Worm (Caenorhabditis elegans) whole organism, L4 larva: ENCODE measurements around the gene cng-1.
A peak's percentile ranks its signal among the peaks of the same experiment; 100 is the strongest.

ENCODE experiments used
- D1046.2 ChIP-seq: fragments of 200-800 bp; sonication (Bioruptor generic); IDR thresholded peaks from 2 replicates; pipeline ENCODE4 v1.3.6; 2022; ENCODE audit warnings: missing genetic modification characterization, missing compliant biosample characterization
- F49E8.2 ChIP-seq: sonication (generic microtip); optimal IDR thresholded peaks from 2 replicates; lab custom pipeline; 2016; ENCODE audit warnings: missing compliant biosample characterization, mild to moderate bottlenecking, missing genetic modification characterization, borderline replicate concordance
- Y105C5A.15 ChIP-seq: fragments of 200-800 bp; sonication (Bioruptor generic); IDR thresholded peaks from 2 replicates; pipeline ENCODE4 v1.3.6; 2022; ENCODE audit warnings: missing genetic modification characterization, missing compliant biosample characterization
- Y48G9A.11 ChIP-seq: fragments of 200-800 bp; sonication (Bioruptor generic); IDR thresholded peaks from 2 replicates; pipeline ENCODE4 v1.3.6; 2022; ENCODE audit warnings: missing genetic modification reagents, missing genetic modification characterization, missing compliant biosample characterization
- Y5F2A.4 ChIP-seq: fragments of 200-800 bp; sonication (Bioruptor generic); optimal IDR thresholded peaks from 2 replicates; lab custom pipeline; 2018; ENCODE audit warnings: mild to moderate bottlenecking, missing genetic modification characterization, missing compliant biosample characterization
- Y75B8A.6 ChIP-seq: fragments of 200-800 bp; sonication (Bioruptor generic); IDR thresholded peaks from 2 replicates; pipeline ENCODE4 v1.3.6; 2022; ENCODE audit warnings: missing genetic modification reagents, missing genetic modification characterization, missing compliant biosample characterization
- ZK337.2 ChIP-seq: fragments of 200-800 bp; sonication (Bioruptor generic); IDR thresholded peaks from 2 replicates; pipeline ENCODE4 v1.3.6; 2022; ENCODE audit warnings: missing genetic modification reagents, missing genetic modification characterization, missing compliant biosample characterization
- ZK546.5 ChIP-seq, 2 experiments: sonication (generic microtip); optimal IDR thresholded peaks; 2 replicates each; lab custom pipeline; 2017; ENCODE audit warnings: missing biosample characterization in 2 of 2, missing genetic modification characterization in 2 of 2
- aha-1 ChIP-seq: fragments of 150-350 bp; peaks from one replicate; lab custom pipeline; 2014; ENCODE audit warnings: missing biosample characterization, missing genetic modification characterization
- ceh-20 ChIP-seq: fragments of 200-800 bp; sonication (Bioruptor generic); IDR thresholded peaks from 2 replicates; pipeline ENCODE4 v1.3.6; 2022; ENCODE audit warnings: missing genetic modification reagents, missing genetic modification characterization, missing compliant biosample characterization
- ceh-44 ChIP-seq: fragments of 200-800 bp; sonication (Bioruptor generic); IDR thresholded peaks from 2 replicates; pipeline ENCODE4 v1.3.6; 2022; ENCODE audit warnings: missing genetic modification reagents, missing genetic modification characterization, missing compliant biosample characterization
- ceh-62 ChIP-seq: sonication (generic microtip); optimal IDR thresholded peaks from 2 replicates; lab custom pipeline; 2017; ENCODE audit warnings: missing biosample characterization, missing genetic modification characterization
- cey-2 ChIP-seq: sonication (generic microtip); optimal IDR thresholded peaks from 3 replicates; lab custom pipeline; 2017; ENCODE audit warnings: missing genetic modification characterization, mild to moderate bottlenecking, missing compliant biosample characterization, antibody characterized with exemption, borderline replicate concordance; ENCODE audit not compliant: insufficient read depth
- daf-16 ChIP-seq, 3 experiments: sonication (generic microtip); optimal IDR thresholded peaks; 2 replicates each; lab custom pipeline; 2016 to 2017; ENCODE audit warnings: missing genetic modification characterization in 3 of 3, missing genetic modification reagents in 3 of 3, mild to moderate bottlenecking in 2 of 3, missing compliant biosample characterization in 2 of 3, missing biosample characterization in 1 of 3, moderate library complexity in 1 of 3
- daf-19 ChIP-seq: fragments of 200-800 bp; sonication (Bioruptor generic); conservative IDR thresholded peaks from 2 replicates; pipeline ENCODE4 v1.3.6; 2022; ENCODE audit warnings: missing genetic modification characterization, missing compliant biosample characterization
- dmd-6 ChIP-seq: fragments of 200-800 bp; sonication (Bioruptor generic); IDR thresholded peaks from 2 replicates; pipeline ENCODE4 v1.3.6; 2022; ENCODE audit warnings: missing genetic modification reagents, missing genetic modification characterization, missing compliant biosample characterization
- dmd-8 ChIP-seq: fragments of 200-800 bp; sonication (Bioruptor generic); IDR thresholded peaks from 2 replicates; pipeline ENCODE4 v1.3.6; 2022; ENCODE audit warnings: missing genetic modification characterization, missing compliant biosample characterization
- dve-1 ChIP-seq: sonication (generic microtip); optimal IDR thresholded peaks from 2 replicates; lab custom pipeline; 2017; ENCODE audit warnings: antibody characterized with exemption, mild to moderate bottlenecking, missing genetic modification characterization, missing compliant biosample characterization; ENCODE audit not compliant: insufficient read depth
- egl-43 ChIP-seq: fragments of 200-800 bp; sonication (Bioruptor generic); IDR thresholded peaks from 2 replicates; pipeline ENCODE4 v1.3.6; 2022; ENCODE audit warnings: missing genetic modification reagents, missing genetic modification characterization, missing compliant biosample characterization
- hlh-11 ChIP-seq: fragments of 200-800 bp; sonication (Bioruptor generic); optimal IDR thresholded peaks from 2 replicates; lab custom pipeline; 2018; ENCODE audit warnings: mild to moderate bottlenecking, missing genetic modification characterization, missing compliant biosample characterization
- hlh-30 ChIP-seq: sonication (generic microtip); optimal IDR thresholded peaks from 2 replicates; lab custom pipeline; 2017; ENCODE audit warnings: antibody characterized with exemption, mild to moderate bottlenecking, missing genetic modification characterization, missing compliant biosample characterization; ENCODE audit not compliant: insufficient read depth
- hmg-1.1 ChIP-seq: fragments of 200-800 bp; sonication (Bioruptor generic); IDR thresholded peaks from 2 replicates; pipeline ENCODE4 v1.3.6; 2022; ENCODE audit warnings: missing genetic modification reagents, missing genetic modification characterization, missing compliant biosample characterization
- jun-1 ChIP-seq: fragments of 150-350 bp; optimal IDR thresholded peaks from 2 replicates; lab custom pipeline; 2014; ENCODE audit warnings: missing biosample characterization, missing genetic modification reagents, missing genetic modification characterization
- lin-1 ChIP-seq: fragments of 200-800 bp; sonication (Bioruptor generic); IDR thresholded peaks from 2 replicates; pipeline ENCODE4 v1.3.6; 2022; ENCODE audit warnings: missing genetic modification reagents, missing genetic modification characterization, missing compliant biosample characterization
- lin-13 ChIP-seq: fragments of 150-350 bp; optimal IDR thresholded peaks from 2 replicates; lab custom pipeline; 2014; ENCODE audit warnings: missing biosample characterization, missing genetic modification reagents, missing genetic modification characterization
- madf-5 ChIP-seq, 2 experiments: fragments of 200-800 bp; sonication (Bioruptor generic); IDR thresholded peaks; 2 replicates each; pipeline ENCODE4 v1.3.6; 2022; ENCODE audit warnings: missing compliant biosample characterization in 2 of 2, missing genetic modification characterization in 2 of 2
- mdl-1 ChIP-seq, 2 experiments: fragments of 150-350 bp in 1 of 2; sonication (generic microtip) in 1 of 2; optimal IDR thresholded peaks; 2 replicates each; lab custom pipeline; 2014 to 2017; ENCODE audit warnings: missing biosample characterization in 2 of 2, missing genetic modification characterization in 2 of 2
- mdt-29 ChIP-seq: fragments of 200-800 bp; sonication (Bioruptor generic); IDR thresholded peaks from 2 replicates; pipeline ENCODE4 v1.3.6; 2022; ENCODE audit warnings: missing genetic modification reagents, missing genetic modification characterization, missing compliant biosample characterization
- mes-2 ChIP-seq: sonication (generic microtip); optimal IDR thresholded peaks from 2 replicates; lab custom pipeline; 2016; ENCODE audit warnings: missing genotype, mild to moderate bottlenecking, missing genetic modification characterization, missing compliant biosample characterization; ENCODE audit not compliant: poor library complexity, severe bottlenecking
- mxl-2 ChIP-seq: fragments of 200-800 bp; sonication (Bioruptor generic); conservative IDR thresholded peaks from 2 replicates; pipeline ENCODE4 v1.3.6; 2022; ENCODE audit warnings: missing genetic modification reagents, missing genetic modification characterization, missing compliant biosample characterization
- mxl-3 ChIP-seq: fragments of 200-800 bp; sonication (Bioruptor generic); optimal IDR thresholded peaks from 2 replicates; lab custom pipeline; 2018; ENCODE audit warnings: mild to moderate bottlenecking, missing genetic modification characterization, missing compliant biosample characterization
- nhr-111 ChIP-seq: fragments of 200-800 bp; sonication (Bioruptor generic); optimal IDR thresholded peaks from 2 replicates; lab custom pipeline; 2018; ENCODE audit warnings: mild to moderate bottlenecking, missing genetic modification characterization, missing compliant biosample characterization
- nhr-25 ChIP-seq: sonication (generic microtip); optimal IDR thresholded peaks from 2 replicates; lab custom pipeline; 2017; ENCODE audit warnings: missing genetic modification characterization, mild to moderate bottlenecking, missing compliant biosample characterization, antibody characterized with exemption, moderate library complexity, borderline replicate concordance; ENCODE audit not compliant: insufficient read depth
- pha-4 ChIP-seq, 2 experiments: fragments of 150-350 bp in 1 of 2; fragments of 200-800 bp in 1 of 2; sonication (Bioruptor generic) in 1 of 2; IDR thresholded peaks in 1 of 2; optimal IDR thresholded peaks in 1 of 2; 2 replicates each; pipeline versions ENCODE4 v1.3.6 to Lab custom; 2014 to 2022; ENCODE audit warnings: missing genetic modification characterization in 2 of 2, missing genetic modification reagents in 2 of 2, missing biosample characterization in 1 of 2, missing compliant biosample characterization in 1 of 2
- rbr-2 ChIP-seq: sonication (generic microtip); optimal IDR thresholded peaks from 2 replicates; lab custom pipeline; 2016; ENCODE audit warnings: missing genotype, missing genetic modification characterization, missing compliant biosample characterization
- saeg-2 ChIP-seq: fragments of 200-800 bp; sonication (Bioruptor generic); IDR thresholded peaks from 2 replicates; pipeline ENCODE4 v1.3.6; 2022; ENCODE audit warnings: missing genetic modification reagents, missing genetic modification characterization, missing compliant biosample characterization
- set-16 ChIP-seq: fragments of 200-800 bp; sonication (Bioruptor generic); IDR thresholded peaks from 2 replicates; pipeline ENCODE4 v1.3.6; 2022; ENCODE audit warnings: missing genetic modification reagents, missing genetic modification characterization, missing compliant biosample characterization
- snpc-4 ChIP-seq: fragments of 150-350 bp; optimal IDR thresholded peaks from 2 replicates; lab custom pipeline; 2014; ENCODE audit warnings: missing biosample characterization, missing genetic modification characterization
- spr-1 ChIP-seq: sonication (generic microtip); optimal IDR thresholded peaks from 2 replicates; lab custom pipeline; 2016; ENCODE audit warnings: mild to moderate bottlenecking, missing genetic modification characterization, missing compliant biosample characterization
- tra-1 ChIP-seq: fragments of 200-800 bp; sonication (Bioruptor generic); IDR thresholded peaks from 2 replicates; pipeline ENCODE4 v1.3.6; 2022; ENCODE audit warnings: missing genetic modification reagents, missing genetic modification characterization, missing compliant biosample characterization
- zag-1 ChIP-seq: fragments of 150-350 bp; optimal IDR thresholded peaks from 2 replicates; lab custom pipeline; 2014; ENCODE audit warnings: missing biosample characterization, missing genetic modification characterization
- zip-11 ChIP-seq: fragments of 200-800 bp; sonication (Bioruptor generic); IDR thresholded peaks from 2 replicates; pipeline ENCODE4 v1.3.6; 2022; ENCODE audit warnings: missing genetic modification characterization, missing compliant biosample characterization
- zip-2 ChIP-seq: fragments of 150-350 bp; optimal IDR thresholded peaks from 2 replicates; lab custom pipeline; 2014; ENCODE audit warnings: missing biosample characterization, missing genetic modification characterization

Gene cng-1

ce11 chrV:15001536-15001935 is 29.7 kb downstream of the cng-1 start:
- TF ChIP-seq daf-16 (GFP tag; optimal IDR thresholded peaks at IDR 0.05; lab: Kevin White, UChicago), result no peak
- TF ChIP-seq daf-16 (tag; optimal IDR thresholded peaks at IDR 0.05; lab: Kevin White, UChicago), result no peak
- peak; percentile 99 for TF ChIP-seq aha-1 (tag; lab: Kevin White, UChicago)
- TF ChIP-seq set-16 (GFP tag; lab: Robert Waterston, UW), result peak; percentile 90
- TF ChIP-seq, all 104 proteins: peak for 2

- TF ChIP-seq ZK546.5 (tag; optimal IDR thresholded peaks at IDR 0.05; lab: Kevin White, UChicago) (no peak), daf-16 (GFP tag; optimal IDR thresholded peaks at IDR 0.05; lab: Kevin White, UChicago) (peak in 1 of 2 experiments; percentile 21), daf-16 (tag; optimal IDR thresholded peaks at IDR 0.05; lab: Kevin White, UChicago) (no peak), pha-4 (GFP tag; IDR thresholded peaks at IDR 0.05; lab: Robert Waterston, UW) (peak; percentile 64; the same call in 1 of the 2 replicates), pha-4 (tag; optimal IDR thresholded peaks at IDR 0.05; lab: Kevin White, UChicago) (no peak), egl-43 (GFP tag; lab: Robert Waterston, UW) (peak; percentile 49; the same call in 1 of the 2 replicates), dmd-8 (GFP tag; lab: Robert Waterston, UW) (no peak), daf-19 (GFP tag; lab: Robert Waterston, UW) (peak; percentile 54; the same call in 1 of the 2 replicates), snpc-4 (tag; lab: Kevin White, UChicago) (no peak), ceh-44 (GFP tag; lab: Robert Waterston, UW) (no peak), mdl-1 (tag; optimal IDR thresholded peaks at IDR 0.05; lab: Kevin White, UChicago) (no peak), hlh-30 (tag; lab: Kevin White, UChicago) (no peak), jun-1 (tag; lab: Kevin White, UChicago) (no peak), zag-1 (tag; lab: Kevin White, UChicago) (no peak), hmg-1.1 (GFP tag; lab: Robert Waterston, UW) (no peak), D1046.2 (GFP tag; lab: Robert Waterston, UW) (no peak), ZK337.2 (no peak), saeg-2 (GFP tag; lab: Robert Waterston, UW) (no peak), mxl-2 (GFP tag; lab: Robert Waterston, UW) (no peak), zip-2 (tag; lab: Kevin White, UChicago) (no peak), Y75B8A.6 (GFP tag; lab: Robert Waterston, UW) (no peak), nhr-25 (tag; lab: Kevin White, UChicago) (peak; percentile 32), lin-13 (peak; percentile 38), madf-5 (GFP tag; IDR thresholded peaks at IDR 0.05; lab: Robert Waterston, UW) (0 out of 4 replicates have a peak, but pooled peaks of 1 of the 2 experiments have one; percentile 38), tra-1 (GFP tag; lab: Robert Waterston, UW) (no peak), Y105C5A.15 (GFP tag; lab: Robert Waterston, UW) (peak; percentile 69; the same call in 1 of the 2 replicates), mes-2 (tag; lab: Kevin White, UChicago) (peak; percentile 22), zip-11 (GFP tag; lab: Robert Waterston, UW) (no peak), F49E8.2 (tag; lab: Kevin White, UChicago) (peak; percentile 68), mxl-3 (GFP tag; lab: Kevin White, UChicago) (no peak), nhr-111 (GFP tag; lab: Kevin White, UChicago) (peak; percentile 89), set-16 (GFP tag; lab: Robert Waterston, UW) (peak; percentile 40; the same call in 1 of the 2 replicates), dve-1 (no peak), dmd-6 (GFP tag; lab: Robert Waterston, UW) (no peak), ceh-20 (GFP tag; lab: Robert Waterston, UW) (no peak), hlh-11 (tag; lab: Kevin White, UChicago) (no peak), ceh-62 (no peak), Y48G9A.11 (peak; percentile 58), cey-2 (no peak), mdt-29 (peak; percentile 68; the same call in 1 of the 2 replicates), aha-1 (tag; lab: Kevin White, UChicago) (peak; percentile 90), rbr-2 (tag; lab: Kevin White, UChicago) (no peak), Y5F2A.4 (GFP tag; lab: Kevin White, UChicago) (peak; percentile 47), lin-1 (GFP tag; lab: Robert Waterston, UW) (no peak), spr-1 (tag; lab: Kevin White, UChicago) (no peak)
These were observed 31.1 kb downstream of the cng-1 start, which contains the start of gene rps-16 for ce11 chrV:15000055-15000704. TSS of gene rps-16 (minus strand) at chrV:15000541.
